Fruit fly (Drosophila melanogaster) whole organism, embryonic: ENCODE measurements around the gene CG43052.

Source experiments
- CG10274 ChIP-seq: fragments of 200-800 bp; sonication (Bioruptor generic); optimal IDR thresholded peaks from 3 replicates; lab custom pipeline; 2017; ENCODE audit warnings: missing biosample characterization, mild to moderate bottlenecking, missing genetic modification characterization
- CG12104 ChIP-seq: fragments of 200-800 bp; sonication (Bioruptor generic); optimal IDR thresholded peaks from 3 replicates; lab custom pipeline; 2016; ENCODE audit warnings: missing biosample characterization, missing genetic modification characterization
- CG12155 ChIP-seq: fragments of 200-800 bp; sonication (Bioruptor generic); optimal IDR thresholded peaks from 3 replicates; lab custom pipeline; 2016; ENCODE audit warnings: missing biosample characterization, missing genetic modification characterization
- CG12219 ChIP-seq: fragments of 200-800 bp; sonication (Bioruptor generic); optimal IDR thresholded peaks from 3 replicates; lab custom pipeline; 2018; ENCODE audit warnings: missing biosample characterization, mild to moderate bottlenecking, missing genetic modification characterization
- CG12299 ChIP-seq: fragments of 200-800 bp; sonication (Bioruptor generic); optimal IDR thresholded peaks from 2 replicates; lab custom pipeline; 2018; ENCODE audit warnings: missing biosample characterization, mild to moderate bottlenecking, missing genetic modification characterization
- CG1233 ChIP-seq: fragments of 200-800 bp; sonication (Bioruptor generic); optimal IDR thresholded peaks from 4 replicates; lab custom pipeline; 2018; ENCODE audit warnings: missing biosample characterization, mild to moderate bottlenecking, missing genetic modification characterization
- CG15073 ChIP-seq: fragments of 200-800 bp; sonication (Bioruptor generic); optimal IDR thresholded peaks from 2 replicates; lab custom pipeline; 2016; ENCODE audit warnings: missing biosample characterization, missing genetic modification characterization
- CG1529 ChIP-seq: fragments of 200-800 bp; sonication (Bioruptor generic); optimal IDR thresholded peaks from 3 replicates; lab custom pipeline; 2018; ENCODE audit warnings: missing biosample characterization, missing genetic modification characterization
- CG16779 ChIP-seq: fragments of 200-800 bp; sonication (Bioruptor generic); IDR thresholded peaks from 2 replicates; pipeline ENCODE4 v1.3.6; 2022; ENCODE audit warnings: missing biosample characterization, missing genetic modification characterization
- CG17612 ChIP-seq: fragments of 200-800 bp; sonication (Bioruptor generic); IDR thresholded peaks from 2 replicates; pipeline ENCODE4 v1.3.6; 2022; ENCODE audit warnings: missing biosample characterization, missing genetic modification characterization
- CG18764 ChIP-seq: fragments of 200-800 bp; sonication (Bioruptor generic); optimal IDR thresholded peaks from 3 replicates; lab custom pipeline; 2016; ENCODE audit warnings: missing biosample characterization, missing genetic modification characterization
- CG2875 ChIP-seq: fragments of 200-800 bp; sonication (Bioruptor generic); optimal IDR thresholded peaks from 2 replicates; lab custom pipeline; 2017; ENCODE audit warnings: missing biosample characterization, mild to moderate bottlenecking, missing genetic modification characterization, missing genetic modification reagents
- CG30403 ChIP-seq: fragments of 200-800 bp; sonication (Bioruptor generic); optimal IDR thresholded peaks from 3 replicates; lab custom pipeline; 2016; ENCODE audit warnings: missing biosample characterization, missing genetic modification characterization
- CG32772 ChIP-seq: fragments of 200-800 bp; sonication (Bioruptor generic); IDR thresholded peaks from 2 replicates; pipeline ENCODE4 v1.3.6; 2022; ENCODE audit warnings: missing biosample characterization, missing genetic modification characterization
- CG42726 ChIP-seq: fragments of 200-800 bp; sonication (Bioruptor generic); IDR thresholded peaks from 2 replicates; pipeline ENCODE4 v1.3.6; 2022; ENCODE audit warnings: missing biosample characterization, missing genetic modification characterization; ENCODE audit not compliant: partially characterized antibody
- CG6689 ChIP-seq: fragments of 200-800 bp; sonication (Bioruptor generic); IDR thresholded peaks from 2 replicates; pipeline ENCODE4 v1.3.6; 2022; ENCODE audit warnings: missing biosample characterization, missing genetic modification characterization
- CG6791 ChIP-seq: fragments of 200-800 bp; sonication (Bioruptor generic); IDR thresholded peaks from 3 replicates; pipeline ENCODE4 v1.3.6; 2022; ENCODE audit warnings: missing biosample characterization, missing genetic modification characterization; ENCODE audit not compliant: partially characterized antibody
- CG8359 ChIP-seq: fragments of 200-800 bp; sonication (Bioruptor generic); optimal IDR thresholded peaks from 2 replicates; lab custom pipeline; 2017; ENCODE audit warnings: missing biosample characterization, mild to moderate bottlenecking, missing genetic modification characterization, borderline replicate concordance
- CG8388 ChIP-seq: fragments of 200-800 bp; sonication (Bioruptor generic); optimal IDR thresholded peaks from 2 replicates; lab custom pipeline; 2019; ENCODE audit warnings: missing biosample characterization, mild to moderate bottlenecking, missing genetic modification characterization, moderate library complexity
- CG8765 ChIP-seq: fragments of 200-800 bp; sonication (Bioruptor generic); IDR thresholded peaks from 2 replicates; pipeline ENCODE4 v1.3.6; 2022; ENCODE audit warnings: missing biosample characterization, missing genetic modification characterization
- CTCF ChIP-seq: fragments of 200-800 bp; sonication (Bioruptor generic); optimal IDR thresholded peaks from 2 replicates; lab custom pipeline; 2017; ENCODE audit warnings: missing biosample characterization, mild to moderate bottlenecking, missing genetic modification characterization, moderate library complexity
- CoRest ChIP-seq: fragments of 200-800 bp; sonication (Bioruptor generic); optimal IDR thresholded peaks from 3 replicates; lab custom pipeline; 2018; ENCODE audit warnings: missing biosample characterization, mild to moderate bottlenecking, missing genetic modification characterization, moderate library complexity
- Dad ChIP-seq: fragments of 200-800 bp; sonication (Bioruptor generic); optimal IDR thresholded peaks from 3 replicates; lab custom pipeline; 2016; ENCODE audit warnings: missing biosample characterization, missing genetic modification characterization
- Doc2 ChIP-seq: fragments of 200-800 bp; sonication (Bioruptor generic); IDR thresholded peaks from 2 replicates; pipeline ENCODE4 v1.3.6; 2022; ENCODE audit warnings: missing biosample characterization, missing genetic modification characterization
- Ets65A ChIP-seq: fragments of 200-800 bp; sonication (Bioruptor generic); peaks from one replicate; lab custom pipeline; 2016; ENCODE audit warnings: missing biosample characterization, missing genetic modification characterization
- Hr51 ChIP-seq, 2 experiments: fragments of 200-800 bp; sonication (Bioruptor generic); optimal IDR thresholded peaks; 2 replicates in 1 of 2; 3 replicates in 1 of 2; lab custom pipeline; 2016 to 2018; ENCODE audit warnings: missing biosample characterization in 2 of 2, missing genetic modification characterization in 2 of 2, mild to moderate bottlenecking in 1 of 2, moderate library complexity in 1 of 2
- Lim3 ChIP-seq: fragments of 200-800 bp; sonication (Bioruptor generic); IDR thresholded peaks from 2 replicates; pipeline ENCODE4 v1.3.6; 2022; ENCODE audit warnings: missing biosample characterization, missing genetic modification characterization
- MTF-1 ChIP-seq: fragments of 200-800 bp; sonication (Bioruptor generic); optimal IDR thresholded peaks from 2 replicates; lab custom pipeline; 2018; ENCODE audit warnings: missing biosample characterization, mild to moderate bottlenecking, missing genetic modification characterization, borderline replicate concordance
- Mrtf ChIP-seq: fragments of 200-800 bp; sonication (Bioruptor generic); IDR thresholded peaks from 3 replicates; pipeline ENCODE4 v1.3.6; 2022; ENCODE audit warnings: missing biosample characterization, missing genetic modification characterization
- Nf-YB ChIP-seq: fragments of 200-800 bp; sonication (Bioruptor generic); optimal IDR thresholded peaks from 3 replicates; lab custom pipeline; 2019; ENCODE audit warnings: missing biosample characterization, mild to moderate bottlenecking, missing genetic modification characterization, moderate library complexity
- Xbp1 ChIP-seq: fragments of 200-800 bp; sonication (Bioruptor generic); optimal IDR thresholded peaks from 3 replicates; lab custom pipeline; 2016; ENCODE audit warnings: missing biosample characterization, mild to moderate bottlenecking, missing genetic modification characterization
- abd-A ChIP-seq: fragments of 200-800 bp; sonication (Bioruptor generic); optimal IDR thresholded peaks from 3 replicates; lab custom pipeline; 2019; ENCODE audit warnings: missing biosample characterization, mild to moderate bottlenecking, missing genetic modification characterization, moderate library complexity
- al ChIP-seq: fragments of 200-800 bp; sonication (Bioruptor generic); IDR thresholded peaks from 2 replicates; pipeline ENCODE4 v1.3.6; 2022; ENCODE audit warnings: missing biosample characterization, missing genetic modification characterization
- br ChIP-seq: fragments of >200 bp; optimal IDR thresholded peaks from 2 replicates; lab custom pipeline; 2017
- btn ChIP-seq: fragments of 200-800 bp; sonication (Bioruptor generic); optimal IDR thresholded peaks from 2 replicates; lab custom pipeline; 2016; ENCODE audit warnings: missing biosample characterization, missing genetic modification characterization
- dan ChIP-seq: fragments of 200-800 bp; sonication (Bioruptor generic); IDR thresholded peaks from 2 replicates; pipeline ENCODE4 v1.3.6; 2022; ENCODE audit warnings: missing biosample characterization, missing genetic modification characterization
- dati ChIP-seq: fragments of 200-800 bp; sonication (Bioruptor generic); IDR thresholded peaks from 2 replicates; pipeline ENCODE4 v1.3.6; 2022; ENCODE audit warnings: missing biosample characterization, missing genetic modification characterization
- dpn ChIP-seq, 2 experiments: fragments of 200-800 bp; sonication (Bioruptor generic); optimal IDR thresholded peaks; 3 replicates each; lab custom pipeline; 2016; ENCODE audit warnings: missing biosample characterization in 2 of 2, missing genetic modification characterization in 2 of 2
- eve ChIP-seq, 2 experiments: fragments of >200 bp; optimal IDR thresholded peaks; 2 replicates each; lab custom pipeline; 2017; ENCODE audit warnings: missing biosample characterization in 2 of 2, missing genetic modification characterization in 2 of 2
- hb ChIP-seq: fragments of 200-800 bp; sonication (Bioruptor generic); IDR thresholded peaks from 3 replicates; pipeline ENCODE4 v1.3.6; 2022; ENCODE audit warnings: missing biosample characterization, missing genetic modification characterization; ENCODE audit not compliant: partially characterized antibody
- kni ChIP-seq: fragments of 200-800 bp; sonication (Bioruptor generic); optimal IDR thresholded peaks from 3 replicates; lab custom pipeline; 2017; ENCODE audit warnings: mild to moderate bottlenecking, missing biosample characterization, missing genetic modification reagents, missing genetic modification characterization
- lola ChIP-seq, 3 experiments: fragments of >200 bp in 2 of 3; fragments of 200-800 bp in 1 of 3; sonication (Bioruptor generic) in 1 of 3; optimal IDR thresholded peaks; 2 replicates each; lab custom pipeline; 2017 to 2019; ENCODE audit warnings: missing biosample characterization in 3 of 3, missing genetic modification characterization in 3 of 3, mild to moderate bottlenecking in 1 of 3, moderate library complexity in 1 of 3
- mld ChIP-seq: fragments of 200-800 bp; sonication (Bioruptor generic); IDR thresholded peaks from 3 replicates; pipeline ENCODE4 v1.3.6; 2022; ENCODE audit warnings: missing biosample characterization, missing genetic modification characterization; ENCODE audit not compliant: partially characterized antibody
- psq ChIP-seq: fragments of 200-800 bp; sonication (Bioruptor generic); optimal IDR thresholded peaks from 2 replicates; lab custom pipeline; 2017; ENCODE audit warnings: missing biosample characterization, missing genetic modification characterization
- sc ChIP-seq, 3 experiments: fragments of >200 bp in 2 of 3; fragments of 200-800 bp in 1 of 3; sonication (Bioruptor generic) in 1 of 3; optimal IDR thresholded peaks; 2 replicates in 2 of 3; 3 replicates in 1 of 3; lab custom pipeline; 2017; ENCODE audit warnings: mild to moderate bottlenecking in 1 of 3, missing biosample characterization in 1 of 3, missing genetic modification characterization in 1 of 3, missing genetic modification reagents in 1 of 3
- tio ChIP-seq: fragments of 200-800 bp; sonication (Bioruptor generic); optimal IDR thresholded peaks from 2 replicates; lab custom pipeline; 2017; ENCODE audit warnings: missing biosample characterization, missing genetic modification characterization, inconsistent platforms
- tna ChIP-seq: fragments of 200-800 bp; sonication (Bioruptor generic); IDR thresholded peaks from 2 replicates; pipeline ENCODE4 v1.3.6; 2022; ENCODE audit warnings: missing biosample characterization, missing genetic modification characterization; ENCODE audit not compliant: partially characterized antibody
- ttk ChIP-seq: fragments of 200-800 bp; sonication (Bioruptor generic); IDR thresholded peaks from 2 replicates; pipeline ENCODE4 v2.1.2; 2022; ENCODE audit warnings: missing biosample characterization, missing genetic modification characterization
- wdn ChIP-seq: fragments of 200-800 bp; sonication (Bioruptor generic); IDR thresholded peaks from 2 replicates; pipeline ENCODE4 v1.3.6; 2022; ENCODE audit warnings: missing biosample characterization, missing genetic modification characterization
- wor ChIP-seq: fragments of 200-800 bp; sonication (Bioruptor generic); IDR thresholded peaks from 2 replicates; pipeline ENCODE4 v1.3.6; 2022; ENCODE audit warnings: missing biosample characterization, missing genetic modification characterization
- yki ChIP-seq: fragments of >200 bp; optimal IDR thresholded peaks from 3 replicates; lab custom pipeline; 2018

Gene CG43052

dm6 chr2L:14372254-14372717 is 20.4 kb downstream of the CG43052 start (continued):
- TF ChIP-seq tna (GFP tag; lab: Robert Waterston, UW) (no peak), CTCF (GFP tag; lab: Kevin White, UChicago) (no peak), sc (optimal IDR thresholded peaks at IDR 0.05; lab: Kevin White, UChicago) (no peak), sc (GFP tag; optimal IDR thresholded peaks at IDR 0.05; lab: Kevin White, UChicago) (no peak), dpn (GFP tag; optimal IDR thresholded peaks at IDR 0.05; lab: Kevin White, UChicago) (peak; percentile 54 to 78), hb (GFP tag; lab: Robert Waterston, UW) (no peak), CG1233 (peak; percentile 22), CG18764 (GFP tag; lab: Kevin White, UChicago) (no peak), br (lab: Kevin White, UChicago) (no peak), CG12219 (GFP tag; lab: Kevin White, UChicago) (peak; percentile 79), CG12299 (no peak), dati (GFP tag; lab: Robert Waterston, UW) (no peak), CG16779 (peak; percentile 41; the same call in 1 of the 2 replicates), btn (GFP tag; lab: Kevin White, UChicago) (no peak), mld (GFP tag; lab: Robert Waterston, UW) (no peak), kni (GFP tag; lab: Kevin White, UChicago) (no peak), lola (GFP tag; optimal IDR thresholded peaks at IDR 0.05; lab: Kevin White, UChicago) (no peak), eve (GFP tag; optimal IDR thresholded peaks at IDR 0.05; lab: Kevin White, UChicago) (peak in 1 of 2 experiments; percentile 68), CG42726 (GFP tag; lab: Robert Waterston, UW) (no peak), abd-A (peak; percentile 93), CG12104 (GFP tag; lab: Kevin White, UChicago) (no peak), CG12155 (GFP tag; lab: Kevin White, UChicago) (peak; percentile 67), Dad (GFP tag; lab: Kevin White, UChicago) (no peak), CG6791 (GFP tag; lab: Robert Waterston, UW) (no peak), MTF-1 (GFP tag; lab: Kevin White, UChicago) (no peak), Nf-YB (peak; percentile 42), CG2875 (GFP tag; lab: Kevin White, UChicago) (peak; percentile 32), CG30403 (GFP tag; lab: Kevin White, UChicago) (peak; percentile 73), psq (GFP tag; lab: Kevin White, UChicago) (peak; percentile 29), CG10274 (GFP tag; lab: Kevin White, UChicago) (no peak), CG17612 (no peak), Ets65A (no peak), wor (GFP tag; lab: Robert Waterston, UW) (peak; percentile 52; the same call in 1 of the 2 replicates), Hr51 (GFP tag; optimal IDR thresholded peaks at IDR 0.05; lab: Kevin White, UChicago) (peak; percentile 16 to 88), CG8388 (GFP tag; lab: Kevin White, UChicago) (peak; percentile 73), yki (lab: Kevin White, UChicago) (no peak), dan (GFP tag; lab: Robert Waterston, UW) (no peak), CG8765 (no peak), ttk (GFP tag; lab: Robert Waterston, UW) (peak; percentile 80), Xbp1 (GFP tag; lab: Kevin White, UChicago) (peak; percentile 8), Doc2 (GFP tag; lab: Robert Waterston, UW) (no peak), CG32772 (GFP tag; lab: Robert Waterston, UW) (peak; percentile 42; the same call in 1 of the 2 replicates), CG1529 (GFP tag; lab: Kevin White, UChicago) (peak; percentile 61), tio (GFP tag; lab: Kevin White, UChicago) (peak; percentile 69), CoRest (tag; lab: Kevin White, UChicago) (peak; percentile 90), Lim3 (GFP tag; lab: Robert Waterston, UW) (peak; percentile 8; the same call in 1 of the 2 replicates), CG6689 (GFP tag; lab: Robert Waterston, UW) (peak; percentile 61; the same call in 1 of the 2 replicates), CG15073 (no peak), wdn (peak; percentile 52; the same call in 1 of the 2 replicates), al (GFP tag; lab: Robert Waterston, UW) (peak; percentile 84), CG8359 (no peak), Mrtf (GFP tag; lab: Robert Waterston, UW) (peak; percentile 70)
